Fruit fly (Drosophila melanogaster): ENCODE results near the gene CG11068.

Gene CG11068

dm6 chrX:13911184-13911583 is 43.9 kb upstream of the CG11068 start (continued):
- TF ChIP-seq CG8119 (GFP tag; IDR thresholded peaks at IDR 0.05) (peak; percentile 65; the same call in 2 of the 3 replicates), dac (GFP tag; optimal IDR thresholded peaks at IDR 0.05) (peak; percentile 47), CG3032 (tag; optimal IDR thresholded peaks at IDR 0.05) (no peak), Ets21C (GFP tag; optimal IDR thresholded peaks at IDR 0.05) (no peak), Sox15 (GFP tag; optimal IDR thresholded peaks at IDR 0.05) (no peak), esn (GFP tag; optimal IDR thresholded peaks at IDR 0.05) (no peak), Gug (GFP tag; IDR thresholded peaks at IDR 0.05) (no peak), CG32006 (GFP tag; optimal IDR thresholded peaks at IDR 0.05) (peak; percentile 82), CG10669 (GFP tag; optimal IDR thresholded peaks at IDR 0.05) (no peak), ss (GFP tag; optimal IDR thresholded peaks at IDR 0.05) (no peak), Ets96B (tag; optimal IDR thresholded peaks at IDR 0.05) (no peak), CG1621 (tag; optimal IDR thresholded peaks at IDR 0.05) (no peak), Eip93F (GFP tag; optimal IDR thresholded peaks at IDR 0.05) (no peak), CG34406 (GFP tag; optimal IDR thresholded peaks at IDR 0.05) (no peak)

dm6 chrX:13923286-13923685 is 31.8 kb upstream of the CG11068 start:
- peak; percentile 21 for TF ChIP-seq CG6276 (GFP tag; optimal IDR thresholded peaks at IDR 0.05)
- peak; percentile 61; the same call in 2 of the 3 replicates for TF ChIP-seq eg (GFP tag; IDR thresholded peaks at IDR 0.05)
- peak; percentile 24 for TF ChIP-seq CG32006 (GFP tag; optimal IDR thresholded peaks at IDR 0.05)
- TF ChIP-seq CG31627 (GFP tag; optimal IDR thresholded peaks at IDR 0.05), result no peak
- no peak for TF ChIP-seq fkh (GFP tag; optimal IDR thresholded peaks at IDR 0.05)
- TF ChIP-seq net (GFP tag; optimal IDR thresholded peaks at IDR 0.05), result no peak
- 0 out of 2 replicates have a peak, but pooled peaks have one; percentile 13 for TF ChIP-seq CG15336 (GFP tag; IDR thresholded peaks at IDR 0.05)
- peak; percentile 16 for TF ChIP-seq Hr4 (GFP tag; optimal IDR thresholded peaks at IDR 0.05)
- peak; percentile 38; the same call in 2 of the 3 replicates for TF ChIP-seq CG8119 (GFP tag; IDR thresholded peaks at IDR 0.05)
- TF ChIP-seq achi (GFP tag; optimal IDR thresholded peaks at IDR 0.05), result no peak
- TF ChIP-seq topi (GFP tag; optimal IDR thresholded peaks at IDR 0.05), result no peak
- 0 out of 3 replicates have a peak, but pooled peaks have one; percentile 44 for TF ChIP-seq CG6163 (GFP tag; IDR thresholded peaks at IDR 0.05)
- peak; percentile 11 for TF ChIP-seq OdsH (GFP tag; optimal IDR thresholded peaks at IDR 0.05)
- no peak for TF ChIP-seq esn (GFP tag; optimal IDR thresholded peaks at IDR 0.05)
- TF ChIP-seq CG16779 (tag; optimal IDR thresholded peaks at IDR 0.05), result no peak
- TF ChIP-seq lz (GFP tag; optimal IDR thresholded peaks at IDR 0.05), result no peak
- TF ChIP-seq CG9139 (GFP tag; optimal IDR thresholded peaks at IDR 0.05), result no peak
- no peak for TF ChIP-seq cyc (GFP tag; optimal IDR thresholded peaks at IDR 0.05)

- TF ChIP-seq Lpt (GFP tag; optimal IDR thresholded peaks at IDR 0.05) (no peak), CG8319 (GFP tag; optimal IDR thresholded peaks at IDR 0.05) (no peak), CG6163 (GFP tag; IDR thresholded peaks at IDR 0.05) (0 out of 3 replicates have a peak, but pooled peaks have one; percentile 18), eg (GFP tag; IDR thresholded peaks at IDR 0.05) (0 out of 3 replicates have a peak, but pooled peaks have one; percentile 12), spab (GFP tag; optimal IDR thresholded peaks at IDR 0.05) (no peak), svp (GFP tag) (peak; percentile 92), Eip75B (GFP tag; optimal IDR thresholded peaks at IDR 0.05) (no peak), CG10669 (GFP tag; optimal IDR thresholded peaks at IDR 0.05) (no peak), vri (GFP tag; optimal IDR thresholded peaks at IDR 0.05) (peak; percentile 46), CG31627 (GFP tag; optimal IDR thresholded peaks at IDR 0.05) (no peak)
Measured at dm6 chrX:13931462-13931861, 23.6 kb upstream of the CG11068 start.

dm6 chrX:13932794-13933620 is 22.0 kb upstream of the CG11068 start:
- TF ChIP-seq Hr38 (GFP tag; optimal IDR thresholded peaks at IDR 0.05) (no peak), fd85E (GFP tag; optimal IDR thresholded peaks at IDR 0.05) (no peak), Ets96B (tag; optimal IDR thresholded peaks at IDR 0.05) (no peak), CG8632 (GFP tag; optimal IDR thresholded peaks at IDR 0.05) (no peak), Sox15 (GFP tag; optimal IDR thresholded peaks at IDR 0.05) (no peak), CG4318 (GFP tag; optimal IDR thresholded peaks at IDR 0.05) (no peak), Sox14 (GFP tag; optimal IDR thresholded peaks at IDR 0.05) (no peak), Gug (GFP tag; IDR thresholded peaks at IDR 0.05) (peak; percentile 24; the same call in 1 of the 2 replicates), Eip93F (GFP tag; optimal IDR thresholded peaks at IDR 0.05) (no peak), CG15336 (GFP tag; IDR thresholded peaks at IDR 0.05) (peak; percentile 56; the same call in 1 of the 2 replicates), eg (GFP tag; IDR thresholded peaks at IDR 0.05) (peak; percentile 81), CG32006 (GFP tag; optimal IDR thresholded peaks at IDR 0.05) (peak; percentile 9), Eip78C (GFP tag) (no peak), esn (GFP tag; optimal IDR thresholded peaks at IDR 0.05) (no peak), CG6163 (GFP tag; IDR thresholded peaks at IDR 0.05) (peak; percentile 52; the same call in 2 of the 3 replicates), Ets21C (GFP tag; optimal IDR thresholded peaks at IDR 0.05) (no peak), CG6276 (GFP tag; optimal IDR thresholded peaks at IDR 0.05) (peak; percentile 14), CG8119 (GFP tag; IDR thresholded peaks at IDR 0.05) (peak; percentile 65), svp (GFP tag) (no peak), CG6792 (GFP tag; optimal IDR thresholded peaks at IDR 0.05) (no peak), CG1621 (tag; optimal IDR thresholded peaks at IDR 0.05) (no peak), cyc (GFP tag; optimal IDR thresholded peaks at IDR 0.05) (no peak)
